Fruit fly (Drosophila melanogaster) whole organism, embryonic: Measurements from ENCODE around the gene Snapin.
A peak's percentile ranks its signal among the peaks of the same experiment; 100 is the strongest.

Experiments used
- Atf6 ChIP-seq: fragments of 200-800 bp; sonication (Bioruptor generic); IDR thresholded peaks from 2 replicates; pipeline ENCODE4 v1.3.6; 2022; ENCODE audit warnings: missing biosample characterization, missing genetic modification characterization
- C15 ChIP-seq: fragments of 200-800 bp; sonication (Bioruptor generic); IDR thresholded peaks from 3 replicates; pipeline ENCODE4 v1.3.6; 2022; ENCODE audit warnings: missing biosample characterization, missing genetic modification characterization
- CG11398 ChIP-seq: fragments of 200-800 bp; sonication (Bioruptor generic); optimal IDR thresholded peaks from 2 replicates; lab custom pipeline; 2016; ENCODE audit warnings: missing biosample characterization, missing genetic modification characterization
- CG14050 ChIP-seq: fragments of 200-800 bp; sonication (Bioruptor generic); IDR thresholded peaks from 3 replicates; pipeline ENCODE4 v1.3.6; 2022; ENCODE audit warnings: missing biosample characterization, missing genetic modification characterization
- CG14710 ChIP-seq: fragments of 200-800 bp; sonication (Bioruptor generic); optimal IDR thresholded peaks from 3 replicates; lab custom pipeline; 2019; ENCODE audit warnings: missing biosample characterization, mild to moderate bottlenecking, missing genetic modification characterization, moderate library complexity
- CG1602 ChIP-seq: fragments of 200-800 bp; sonication (Bioruptor generic); optimal IDR thresholded peaks from 3 replicates; lab custom pipeline; 2016; ENCODE audit warnings: missing biosample characterization, missing genetic modification characterization
- CG17612 ChIP-seq: fragments of 200-800 bp; sonication (Bioruptor generic); IDR thresholded peaks from 2 replicates; pipeline ENCODE4 v1.3.6; 2022; ENCODE audit warnings: missing biosample characterization, missing genetic modification characterization
- CG18011 ChIP-seq: fragments of 200-800 bp; sonication (Bioruptor generic); optimal IDR thresholded peaks from 2 replicates; lab custom pipeline; 2017; ENCODE audit warnings: missing biosample characterization, missing genetic modification characterization, mild to moderate bottlenecking, moderate library complexity, missing genotype
- CG30020 ChIP-seq: fragments of 200-800 bp; optimal IDR thresholded peaks from 2 replicates; lab custom pipeline; 2019; ENCODE audit warnings: missing biosample characterization, mild to moderate bottlenecking, missing genetic modification characterization, moderate library complexity
- CG3995 ChIP-seq: fragments of 200-800 bp; sonication (Bioruptor generic); optimal IDR thresholded peaks from 3 replicates; lab custom pipeline; 2016; ENCODE audit warnings: missing biosample characterization, missing genetic modification characterization
- CG4282 ChIP-seq: fragments of 200-800 bp; sonication (Bioruptor generic); optimal IDR thresholded peaks from 2 replicates; lab custom pipeline; 2016; ENCODE audit warnings: missing biosample characterization, missing genetic modification characterization
- CG4328 ChIP-seq: fragments of 200-800 bp; sonication (Bioruptor generic); optimal IDR thresholded peaks from 3 replicates; lab custom pipeline; 2017; ENCODE audit warnings: missing biosample characterization, missing genetic modification reagents, missing genetic modification characterization
- CG6813 ChIP-seq: fragments of 200-800 bp; sonication (Bioruptor generic); optimal IDR thresholded peaks from 2 replicates; lab custom pipeline; 2017; ENCODE audit warnings: missing biosample characterization, missing genetic modification characterization, mild to moderate bottlenecking, moderate library complexity, missing genetic modification reagents
- CG6854 ChIP-seq: fragments of 200-800 bp; sonication (Bioruptor generic); optimal IDR thresholded peaks from 3 replicates; lab custom pipeline; 2017; ENCODE audit warnings: missing biosample characterization, mild to moderate bottlenecking, missing genetic modification characterization
- Eip74EF ChIP-seq, 2 experiments: fragments of 200-800 bp in 1 of 2; fragments of >200 bp in 1 of 2; sonication (Bioruptor generic) in 1 of 2; optimal IDR thresholded peaks; 2 replicates each; lab custom pipeline; 2017 to 2019; ENCODE audit warnings: missing biosample characterization in 2 of 2, missing genetic modification characterization in 2 of 2, mild to moderate bottlenecking in 1 of 2, moderate library complexity in 1 of 2
- H15 ChIP-seq: fragments of 200-800 bp; sonication (Bioruptor generic); IDR thresholded peaks from 3 replicates; pipeline ENCODE4 v1.3.6; 2022; ENCODE audit warnings: missing biosample characterization, missing genetic modification characterization
- Hey ChIP-seq: fragments of 200-800 bp; sonication (Bioruptor generic); optimal IDR thresholded peaks from 3 replicates; lab custom pipeline; 2018; ENCODE audit warnings: missing biosample characterization, mild to moderate bottlenecking, missing genetic modification characterization
- NC2α ChIP-seq: fragments of 200-800 bp; sonication (Bioruptor generic); optimal IDR thresholded peaks from 2 replicates; lab custom pipeline; 2016; ENCODE audit warnings: missing biosample characterization, missing genetic modification characterization
- Optix ChIP-seq: fragments of 200-800 bp; sonication (Bioruptor generic); IDR thresholded peaks from 3 replicates; pipeline ENCODE4 v1.3.6; 2022; ENCODE audit warnings: missing biosample characterization, missing genetic modification characterization
- Sin3A ChIP-seq: fragments of >200 bp; optimal IDR thresholded peaks from 2 replicates; lab custom pipeline; 2018
- Sox100B ChIP-seq: fragments of 200-800 bp; sonication (Bioruptor generic); optimal IDR thresholded peaks from 3 replicates; lab custom pipeline; 2018; ENCODE audit warnings: missing biosample characterization, mild to moderate bottlenecking, missing genetic modification characterization
- TFAM ChIP-seq: fragments of 200-800 bp; sonication (Bioruptor generic); optimal IDR thresholded peaks from 2 replicates; lab custom pipeline; 2017; ENCODE audit warnings: missing biosample characterization, missing genetic modification characterization, inconsistent platforms
- Vsx1 ChIP-seq: fragments of 200-800 bp; sonication (Bioruptor generic); optimal IDR thresholded peaks from 2 replicates; lab custom pipeline; 2017; ENCODE audit warnings: missing biosample characterization, mild to moderate bottlenecking, missing genetic modification characterization, missing genetic modification reagents
- YL-1 ChIP-seq: fragments of 200-800 bp; sonication (Bioruptor generic); optimal IDR thresholded peaks from 3 replicates; lab custom pipeline; 2017; ENCODE audit warnings: missing biosample characterization, mild to moderate bottlenecking, missing genetic modification characterization
- ash1 ChIP-seq: fragments of 200-800 bp; sonication (Bioruptor generic); optimal IDR thresholded peaks from 2 replicates; lab custom pipeline; 2018; ENCODE audit warnings: missing biosample characterization, mild to moderate bottlenecking, missing genetic modification characterization
- bab2 ChIP-seq: fragments of 200-800 bp; sonication (Bioruptor generic); optimal IDR thresholded peaks from 2 replicates; lab custom pipeline; 2016; ENCODE audit warnings: missing biosample characterization, missing genetic modification characterization
- bigmax ChIP-seq: fragments of 200-800 bp; sonication (Bioruptor generic); optimal IDR thresholded peaks from 2 replicates; lab custom pipeline; 2018; ENCODE audit warnings: missing biosample characterization, mild to moderate bottlenecking, missing genetic modification characterization
- btn ChIP-seq: fragments of 200-800 bp; sonication (Bioruptor generic); optimal IDR thresholded peaks from 2 replicates; lab custom pipeline; 2016; ENCODE audit warnings: missing biosample characterization, missing genetic modification characterization
- cato ChIP-seq: fragments of 200-800 bp; sonication (Bioruptor generic); optimal IDR thresholded peaks from 2 replicates; lab custom pipeline; 2016; ENCODE audit warnings: missing biosample characterization, missing genetic modification characterization, borderline replicate concordance
- chn ChIP-seq: fragments of 200-800 bp; sonication (Bioruptor generic); optimal IDR thresholded peaks from 2 replicates; lab custom pipeline; 2016; ENCODE audit warnings: missing biosample characterization, missing genetic modification characterization
- croc ChIP-seq: fragments of 200-800 bp; sonication (Bioruptor generic); conservative IDR thresholded peaks from 3 replicates; pipeline ENCODE4 v1.3.6; 2022; ENCODE audit warnings: missing biosample characterization, missing genetic modification characterization
- en ChIP-seq: fragments of 200-800 bp; sonication (Bioruptor generic); optimal IDR thresholded peaks from 2 replicates; lab custom pipeline; 2016; ENCODE audit warnings: missing biosample characterization, missing genetic modification characterization
- fd102C ChIP-seq: fragments of 200-800 bp; sonication (Bioruptor generic); optimal IDR thresholded peaks from 2 replicates; lab custom pipeline; 2018; ENCODE audit warnings: missing biosample characterization, mild to moderate bottlenecking, missing genetic modification characterization, moderate library complexity
- fd96Cb ChIP-seq: fragments of 200-800 bp; sonication (Bioruptor generic); optimal IDR thresholded peaks from 2 replicates; lab custom pipeline; 2018; ENCODE audit warnings: missing biosample characterization, mild to moderate bottlenecking, missing genetic modification characterization, moderate library complexity
- gce ChIP-seq: fragments of 200-800 bp; sonication (Bioruptor generic); IDR thresholded peaks from 3 replicates; pipeline ENCODE4 v1.3.6; 2022; ENCODE audit warnings: missing biosample characterization, missing genetic modification characterization
- her ChIP-seq: fragments of 200-800 bp; sonication (Bioruptor generic); optimal IDR thresholded peaks from 2 replicates; lab custom pipeline; 2016; ENCODE audit warnings: missing biosample characterization, missing genetic modification characterization
- jigr1 ChIP-seq: fragments of 200-800 bp; sonication (Bioruptor generic); IDR thresholded peaks from 3 replicates; pipeline ENCODE4 v1.3.6; 2022; ENCODE audit warnings: missing biosample characterization, missing genetic modification characterization
- jing ChIP-seq: fragments of 200-800 bp; sonication (Bioruptor generic); optimal IDR thresholded peaks from 2 replicates; lab custom pipeline; 2018; ENCODE audit warnings: missing biosample characterization, mild to moderate bottlenecking, missing genetic modification characterization
- mirr ChIP-seq: fragments of 200-800 bp; sonication (Bioruptor generic); optimal IDR thresholded peaks from 3 replicates; lab custom pipeline; 2018; ENCODE audit warnings: missing biosample characterization, mild to moderate bottlenecking, missing genetic modification characterization
- nerfin-2 ChIP-seq: fragments of 200-800 bp; sonication (Bioruptor generic); IDR thresholded peaks from 2 replicates; pipeline ENCODE4 v1.3.6; 2022; ENCODE audit warnings: missing biosample characterization, missing genetic modification characterization; ENCODE audit not compliant: partially characterized antibody
- pita ChIP-seq: fragments of 200-800 bp; sonication (Bioruptor generic); optimal IDR thresholded peaks from 2 replicates; lab custom pipeline; 2017; ENCODE audit warnings: missing biosample characterization, mild to moderate bottlenecking, missing genetic modification characterization
- ro ChIP-seq: fragments of 200-800 bp; sonication (Bioruptor generic); IDR thresholded peaks from 2 replicates; pipeline ENCODE4 v1.3.6; 2022; ENCODE audit warnings: missing biosample characterization, missing genetic modification characterization
- sug ChIP-seq: fragments of 200-800 bp; optimal IDR thresholded peaks from 2 replicates; lab custom pipeline; 2019; ENCODE audit warnings: missing biosample characterization, mild to moderate bottlenecking, missing genetic modification characterization, moderate library complexity
- tap ChIP-seq: fragments of 200-800 bp; optimal IDR thresholded peaks from 3 replicates; lab custom pipeline; 2019; ENCODE audit warnings: missing biosample characterization, mild to moderate bottlenecking, missing genetic modification characterization, moderate library complexity
- usp ChIP-seq: fragments of >200 bp; optimal IDR thresholded peaks from 2 replicates; lab custom pipeline; 2017; ENCODE audit warnings: missing biosample characterization, missing genetic modification characterization
- wek ChIP-seq: fragments of 200-800 bp; sonication (Bioruptor generic); optimal IDR thresholded peaks from 3 replicates; lab custom pipeline; 2018; ENCODE audit warnings: missing biosample characterization, mild to moderate bottlenecking, missing genetic modification characterization, moderate library complexity
- z ChIP-seq: fragments of 200-800 bp; sonication (Bioruptor generic); IDR thresholded peaks from 3 replicates; pipeline ENCODE4 v1.3.6; 2022; ENCODE audit warnings: missing biosample characterization, missing genetic modification characterization
- zen ChIP-seq: fragments of 200-800 bp; sonication (Bioruptor generic); optimal IDR thresholded peaks from 3 replicates; lab custom pipeline; 2018; ENCODE audit warnings: missing biosample characterization, mild to moderate bottlenecking, missing genetic modification characterization, moderate library complexity
- zf30C ChIP-seq: fragments of 200-800 bp; sonication (Bioruptor generic); optimal IDR thresholded peaks from 3 replicates; lab custom pipeline; 2018; ENCODE audit warnings: missing biosample characterization, mild to moderate bottlenecking, missing genetic modification characterization

The Snapin gene

DNA sequence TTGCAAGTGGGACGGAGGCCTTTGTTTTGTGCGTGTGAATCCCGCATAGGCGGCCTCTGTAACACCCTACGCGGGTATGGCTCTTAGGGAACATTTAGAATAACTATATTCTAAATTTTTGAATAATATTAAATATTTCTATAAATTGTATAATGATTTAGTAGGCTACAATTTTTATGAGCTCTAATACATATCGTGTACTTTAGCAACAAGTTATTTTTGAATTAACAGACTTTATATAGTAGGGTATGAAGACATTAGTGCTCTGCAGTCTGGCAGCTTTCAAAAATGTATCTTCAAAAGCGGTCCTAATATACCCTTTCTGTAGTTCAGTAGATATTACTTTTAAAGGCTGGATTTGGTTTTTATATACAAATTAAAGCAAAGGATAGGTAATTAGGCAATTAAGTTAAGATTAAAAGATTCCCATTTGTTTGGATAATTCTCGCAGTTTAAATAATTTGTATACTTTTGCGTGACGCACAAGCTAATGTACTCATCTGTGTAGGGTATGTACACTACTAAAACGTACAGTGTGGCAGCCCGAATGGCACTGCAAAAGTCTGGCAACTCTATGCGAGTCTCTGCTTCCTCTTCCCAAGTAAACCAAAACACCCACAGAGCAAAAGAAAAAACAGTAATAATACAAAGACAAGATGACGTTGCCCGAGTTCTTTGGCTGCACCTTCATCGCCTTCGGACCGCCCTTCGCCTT is 6.3 kb upstream of the Snapin start, which contains the start of the genes Snx21 and aph-1 (continued):
- peak; percentile 77 for TF ChIP-seq CG14050 (GFP tag; lab: Robert Waterston, UW)
- peak; percentile 73 for TF ChIP-seq CG11398 (GFP tag; lab: Kevin White, UChicago)
- TF ChIP-seq H15 (GFP tag; lab: Robert Waterston, UW), result peak; percentile 57
- TF ChIP-seq NC2α (GFP tag; lab: Kevin White, UChicago), result peak; percentile 79
- peak; percentile 85 for TF ChIP-seq tap (tag; lab: Kevin White, UChicago)
- TF ChIP-seq en, result peak; percentile 72
- TF ChIP-seq Optix (GFP tag; lab: Robert Waterston, UW), result peak; percentile 78; the same call in 2 of the 3 replicates
- peak; percentile 60 for TF ChIP-seq btn (GFP tag; lab: Kevin White, UChicago)
- peak; percentile 90 for TF ChIP-seq cato (GFP tag; lab: Kevin White, UChicago)
- peak; percentile 89 for TF ChIP-seq bab2
- peak; percentile 92 for TF ChIP-seq CG1602 (GFP tag; lab: Kevin White, UChicago)
- peak; percentile 62; the same call in 2 of the 3 replicates for TF ChIP-seq C15 (GFP tag; lab: Robert Waterston, UW)
- TF ChIP-seq Atf6, result peak; percentile 89
- TF ChIP-seq YL-1, result peak; percentile 80
- TF ChIP-seq zen (tag; lab: Kevin White, UChicago), result peak; percentile 89
- peak; percentile 93 for TF ChIP-seq CG4328 (GFP tag; lab: Kevin White, UChicago)
- TF ChIP-seq Sox100B (GFP tag; lab: Kevin White, UChicago), result peak; percentile 93
- peak; percentile 90 for TF ChIP-seq fd96Cb
- peak; percentile 65 for TF ChIP-seq jing
- peak; percentile 64 for TF ChIP-seq ro (GFP tag; lab: Robert Waterston, UW)
- TF ChIP-seq CG14710 (tag; lab: Kevin White, UChicago), result peak; percentile 92
- TF ChIP-seq gce (GFP tag; lab: Robert Waterston, UW), result peak; percentile 56; the same call in 1 of the 3 replicates
- TF ChIP-seq her (GFP tag; lab: Kevin White, UChicago), result peak; percentile 82
- TF ChIP-seq CG18011 (GFP tag; lab: Kevin White, UChicago), result peak; percentile 70
- TF ChIP-seq chn, result peak; percentile 89
- peak; percentile 83 for TF ChIP-seq croc (GFP tag; lab: Robert Waterston, UW)
- TF ChIP-seq Vsx1 (GFP tag; lab: Kevin White, UChicago), result peak; percentile 87
- TF ChIP-seq Eip74EF (GFP tag; optimal IDR thresholded peaks at IDR 0.05; lab: Kevin White, UChicago), result peak in 1 of 2 experiments; percentile 90
- peak; percentile 40 for TF ChIP-seq wek
- TF ChIP-seq CG6854 (GFP tag; lab: Kevin White, UChicago), result peak; percentile 88
- TF ChIP-seq mirr (GFP tag; lab: Kevin White, UChicago), result peak; percentile 55
- peak; percentile 28 for TF ChIP-seq fd102C (GFP tag; lab: Kevin White, UChicago)
- peak; percentile 57 for TF ChIP-seq Hey (tag; lab: Kevin White, UChicago)
- peak; percentile 36 for TF ChIP-seq Sin3A (lab: Kevin White, UChicago)
- TF ChIP-seq pita (GFP tag; lab: Kevin White, UChicago), result no peak
- TF ChIP-seq jigr1 (GFP tag; lab: Robert Waterston, UW), result peak; percentile 77; the same call in 2 of the 3 replicates
- TF ChIP-seq TFAM (GFP tag; lab: Kevin White, UChicago), result peak; percentile 16
- TF ChIP-seq usp (GFP tag; lab: Kevin White, UChicago), result no peak
- TF ChIP-seq CG30020 (tag; lab: Kevin White, UChicago), result peak; percentile 79
- no peak for TF ChIP-seq zf30C (GFP tag; lab: Kevin White, UChicago)
- TF ChIP-seq CG4282 (GFP tag; lab: Kevin White, UChicago), result peak; percentile 64
- TF ChIP-seq CG3995 (GFP tag; lab: Kevin White, UChicago), result peak; percentile 18
- peak; percentile 84 for TF ChIP-seq CG6813 (GFP tag; lab: Kevin White, UChicago)
- TF ChIP-seq z (GFP tag; lab: Robert Waterston, UW), result peak; percentile 56; the same call in 1 of the 3 replicates
- TF ChIP-seq nerfin-2, result no peak
- peak; percentile 92 for TF ChIP-seq sug (tag; lab: Kevin White, UChicago)
- no peak for TF ChIP-seq ash1
- TF ChIP-seq bigmax, result no peak
- TF ChIP-seq CG17612 (GFP tag; lab: Robert Waterston, UW), result peak; percentile 60; the same call in 1 of the 2 replicates
